Fruit fly (Drosophila melanogaster) whole organism, embryonic: Measurements from ENCODE around the gene CG10337.

ENCODE experiments used
- ATbp ChIP-seq: fragments of 200-800 bp; sonication (Bioruptor generic); optimal IDR thresholded peaks from 2 replicates; lab custom pipeline; 2017; ENCODE audit warnings: missing biosample characterization, mild to moderate bottlenecking, missing genetic modification characterization, missing genetic modification reagents
- B-H1 ChIP-seq: fragments of 200-800 bp; sonication (Bioruptor generic); IDR thresholded peaks from 3 replicates; pipeline ENCODE4 v1.3.6; 2022; ENCODE audit warnings: missing biosample characterization, missing genetic modification characterization
- CG13624 ChIP-seq: fragments of 200-800 bp; sonication (Bioruptor generic); optimal IDR thresholded peaks from 2 replicates; lab custom pipeline; 2016; ENCODE audit warnings: missing biosample characterization, missing genetic modification characterization
- CG15514 ChIP-seq: fragments of 200-800 bp; sonication (Bioruptor generic); optimal IDR thresholded peaks from 3 replicates; lab custom pipeline; 2017; ENCODE audit warnings: missing biosample characterization, missing genetic modification characterization, mild to moderate bottlenecking, moderate library complexity, missing genetic modification reagents
- CG15601 ChIP-seq: fragments of 200-800 bp; sonication (Bioruptor generic); optimal IDR thresholded peaks from 3 replicates; lab custom pipeline; 2019; ENCODE audit warnings: missing biosample characterization, mild to moderate bottlenecking, missing genetic modification characterization, moderate library complexity
- CG17829 ChIP-seq: fragments of 200-800 bp; optimal IDR thresholded peaks from 2 replicates; lab custom pipeline; 2019; ENCODE audit warnings: missing biosample characterization, mild to moderate bottlenecking, missing genetic modification characterization, moderate library complexity
- CG2129 ChIP-seq: fragments of 200-800 bp; sonication (Bioruptor generic); IDR thresholded peaks from 2 replicates; pipeline ENCODE4 v1.3.6; 2022; ENCODE audit warnings: missing biosample characterization, missing genetic modification characterization; ENCODE audit not compliant: partially characterized antibody
- CG2712 ChIP-seq: fragments of 200-800 bp; optimal IDR thresholded peaks from 3 replicates; lab custom pipeline; 2019; ENCODE audit warnings: missing biosample characterization, mild to moderate bottlenecking, missing genetic modification characterization, moderate library complexity
- CG3995 ChIP-seq: fragments of 200-800 bp; sonication (Bioruptor generic); optimal IDR thresholded peaks from 3 replicates; lab custom pipeline; 2016; ENCODE audit warnings: missing biosample characterization, missing genetic modification characterization
- CG4820 ChIP-seq: fragments of 200-800 bp; sonication (Bioruptor generic); optimal IDR thresholded peaks from 3 replicates; lab custom pipeline; 2016; ENCODE audit warnings: missing biosample characterization, missing genetic modification characterization
- CG7987 ChIP-seq: fragments of 200-800 bp; sonication (Bioruptor generic); optimal IDR thresholded peaks from 2 replicates; lab custom pipeline; 2018; ENCODE audit warnings: missing biosample characterization, mild to moderate bottlenecking, missing genetic modification characterization, moderate library complexity
- CG8359 ChIP-seq: fragments of 200-800 bp; sonication (Bioruptor generic); optimal IDR thresholded peaks from 2 replicates; lab custom pipeline; 2017; ENCODE audit warnings: missing biosample characterization, mild to moderate bottlenecking, missing genetic modification characterization, borderline replicate concordance
- CG8765 ChIP-seq: fragments of 200-800 bp; sonication (Bioruptor generic); IDR thresholded peaks from 2 replicates; pipeline ENCODE4 v1.3.6; 2022; ENCODE audit warnings: missing biosample characterization, missing genetic modification characterization
- CG9797 ChIP-seq: fragments of 200-800 bp; sonication (Bioruptor generic); optimal IDR thresholded peaks from 3 replicates; lab custom pipeline; 2018; ENCODE audit warnings: missing biosample characterization, mild to moderate bottlenecking, missing genetic modification characterization
- Dp ChIP-seq: fragments of 200-800 bp; sonication (Bioruptor generic); optimal IDR thresholded peaks from 2 replicates; lab custom pipeline; 2018; ENCODE audit warnings: missing biosample characterization, mild to moderate bottlenecking, missing genetic modification characterization, moderate library complexity
- HLH3B ChIP-seq: fragments of 200-800 bp; sonication (Bioruptor generic); IDR thresholded peaks from 2 replicates; pipeline ENCODE4 v1.3.6; 2022; ENCODE audit warnings: missing biosample characterization, missing genetic modification characterization
- HLH4C ChIP-seq: fragments of 200-800 bp; sonication (Bioruptor generic); IDR thresholded peaks from 3 replicates; pipeline ENCODE4 v1.3.6; 2022; ENCODE audit warnings: missing biosample characterization, missing genetic modification characterization; ENCODE audit not compliant: partially characterized antibody
- HmgZ ChIP-seq: fragments of 200-800 bp; sonication (Bioruptor generic); optimal IDR thresholded peaks from 2 replicates; lab custom pipeline; 2018; ENCODE audit warnings: missing biosample characterization, mild to moderate bottlenecking, missing genetic modification characterization
- Hmr ChIP-seq: fragments of 200-800 bp; sonication (Bioruptor generic); optimal IDR thresholded peaks from 3 replicates; lab custom pipeline; 2017; ENCODE audit warnings: mild to moderate bottlenecking, missing biosample characterization, missing genetic modification reagents, missing genetic modification characterization
- Jarid2 ChIP-seq: fragments of 200-800 bp; sonication (Bioruptor generic); optimal IDR thresholded peaks from 3 replicates; lab custom pipeline; 2017; ENCODE audit warnings: mild to moderate bottlenecking, missing biosample characterization, missing genetic modification reagents, missing genetic modification characterization
- MESR4 ChIP-seq: fragments of 200-800 bp; sonication (Bioruptor generic); optimal IDR thresholded peaks from 2 replicates; lab custom pipeline; 2018; ENCODE audit warnings: missing biosample characterization, mild to moderate bottlenecking, missing genetic modification characterization, moderate library complexity
- Mad ChIP-seq: fragments of 200-800 bp; sonication (Bioruptor generic); optimal IDR thresholded peaks from 2 replicates; lab custom pipeline; 2016; ENCODE audit warnings: missing biosample characterization, missing genetic modification characterization
- Oli ChIP-seq: fragments of 200-800 bp; sonication (Bioruptor generic); optimal IDR thresholded peaks from 2 replicates; lab custom pipeline; 2018; ENCODE audit warnings: missing biosample characterization, mild to moderate bottlenecking, missing genetic modification characterization, moderate library complexity
- Pdp1 ChIP-seq, 2 experiments: fragments of 200-800 bp; sonication (Bioruptor generic); optimal IDR thresholded peaks; 3 replicates each; lab custom pipeline; 2016; ENCODE audit warnings: missing biosample characterization in 2 of 2, missing genetic modification characterization in 2 of 2, mild to moderate bottlenecking in 1 of 2, moderate library complexity in 1 of 2
- Poxn ChIP-seq: fragments of 200-800 bp; sonication (Bioruptor generic); IDR thresholded peaks from 2 replicates; pipeline ENCODE4 v1.3.6; 2022; ENCODE audit warnings: missing biosample characterization, missing genetic modification characterization
- Ptx1 ChIP-seq: fragments of 200-800 bp; sonication (Bioruptor generic); IDR thresholded peaks from 2 replicates; pipeline ENCODE4 v1.3.6; 2022; ENCODE audit warnings: missing biosample characterization, missing genetic modification characterization
- Rfx ChIP-seq: fragments of 200-800 bp; sonication (Bioruptor generic); IDR thresholded peaks from 2 replicates; pipeline ENCODE4 v1.3.6; 2022; ENCODE audit warnings: missing biosample characterization, missing genetic modification characterization
- Scr ChIP-seq: fragments of 200-800 bp; sonication (Bioruptor generic); IDR thresholded peaks from 2 replicates; pipeline ENCODE4 v1.3.6; 2022; ENCODE audit warnings: missing biosample characterization, missing genetic modification characterization; ENCODE audit not compliant: partially characterized antibody
- Stat92E ChIP-seq, 3 experiments: fragments of >200 bp in 2 of 3; fragments of 200-800 bp in 1 of 3; sonication (Bioruptor generic) in 1 of 3; optimal IDR thresholded peaks; 2 replicates each; lab custom pipeline; 2017 to 2019; ENCODE audit warnings: missing biosample characterization in 3 of 3, missing genetic modification characterization in 3 of 3, mild to moderate bottlenecking in 1 of 3, moderate library complexity in 1 of 3
- YL-1 ChIP-seq: fragments of 200-800 bp; sonication (Bioruptor generic); optimal IDR thresholded peaks from 3 replicates; lab custom pipeline; 2017; ENCODE audit warnings: missing biosample characterization, mild to moderate bottlenecking, missing genetic modification characterization
- amos ChIP-seq: fragments of 200-800 bp; sonication (Bioruptor generic); IDR thresholded peaks from 2 replicates; pipeline ENCODE4 v1.3.6; 2022; ENCODE audit warnings: missing biosample characterization, missing genetic modification characterization; ENCODE audit not compliant: partially characterized antibody
- ato ChIP-seq: fragments of 200-800 bp; sonication (Bioruptor generic); IDR thresholded peaks from 2 replicates; pipeline ENCODE4 v1.3.6; 2022; ENCODE audit warnings: missing biosample characterization, missing genetic modification characterization; ENCODE audit not compliant: partially characterized antibody
- br ChIP-seq: fragments of >200 bp; optimal IDR thresholded peaks from 2 replicates; lab custom pipeline; 2017
- da ChIP-seq: fragments of 200-800 bp; sonication (Bioruptor generic); optimal IDR thresholded peaks from 2 replicates; lab custom pipeline; 2016; ENCODE audit warnings: missing biosample characterization, missing genetic modification characterization
- dm ChIP-seq: fragments of 200-800 bp; sonication (Bioruptor generic); optimal IDR thresholded peaks from 3 replicates; lab custom pipeline; 2016; ENCODE audit warnings: missing biosample characterization, missing genetic modification characterization
- dpn ChIP-seq, 2 experiments: fragments of 200-800 bp; sonication (Bioruptor generic); optimal IDR thresholded peaks; 3 replicates each; lab custom pipeline; 2016; ENCODE audit warnings: missing biosample characterization in 2 of 2, missing genetic modification characterization in 2 of 2
- gcm2 ChIP-seq: fragments of 200-800 bp; sonication (Bioruptor generic); optimal IDR thresholded peaks from 2 replicates; lab custom pipeline; 2016; ENCODE audit warnings: missing biosample characterization, missing genetic modification characterization
- grn ChIP-seq: fragments of 200-800 bp; sonication (Bioruptor generic); optimal IDR thresholded peaks from 3 replicates; lab custom pipeline; 2017; ENCODE audit warnings: missing biosample characterization, missing genetic modification characterization
- ham ChIP-seq: fragments of 200-800 bp; sonication (Bioruptor generic); IDR thresholded peaks from 2 replicates; pipeline ENCODE4 v1.3.6; 2022; ENCODE audit warnings: missing biosample characterization, missing genetic modification characterization
- hbn ChIP-seq: fragments of 200-800 bp; sonication (Bioruptor generic); IDR thresholded peaks from 2 replicates; pipeline ENCODE4 v1.3.6; 2022; ENCODE audit warnings: missing biosample characterization, missing genetic modification characterization; ENCODE audit not compliant: partially characterized antibody
- lbe ChIP-seq: fragments of 200-800 bp; sonication (Bioruptor generic); optimal IDR thresholded peaks from 2 replicates; lab custom pipeline; 2016; ENCODE audit warnings: missing biosample characterization, mild to moderate bottlenecking, missing genetic modification characterization
- lov ChIP-seq, 2 experiments: fragments of 200-800 bp in 1 of 2; fragments of >200 bp in 1 of 2; sonication (Bioruptor generic) in 1 of 2; IDR thresholded peaks in 1 of 2; optimal IDR thresholded peaks in 1 of 2; 2 replicates in 1 of 2; 3 replicates in 1 of 2; pipeline versions ENCODE4 v1.3.6 to Lab custom; 2017 to 2022; ENCODE audit warnings: missing biosample characterization in 1 of 2, missing genetic modification characterization in 1 of 2
- nerfin-2 ChIP-seq: fragments of 200-800 bp; sonication (Bioruptor generic); IDR thresholded peaks from 2 replicates; pipeline ENCODE4 v1.3.6; 2022; ENCODE audit warnings: missing biosample characterization, missing genetic modification characterization; ENCODE audit not compliant: partially characterized antibody
- peb ChIP-seq: fragments of 200-800 bp; sonication (Bioruptor generic); IDR thresholded peaks from 2 replicates; pipeline ENCODE4 v1.3.6; 2022; ENCODE audit warnings: missing biosample characterization, missing genetic modification characterization
- row ChIP-seq: fragments of 200-800 bp; sonication (Bioruptor generic); IDR thresholded peaks from 3 replicates; pipeline ENCODE4 v1.3.6; 2022; ENCODE audit warnings: missing biosample characterization, missing genetic modification characterization
- trem ChIP-seq: fragments of 200-800 bp; optimal IDR thresholded peaks from 3 replicates; lab custom pipeline; 2019; ENCODE audit warnings: missing biosample characterization, mild to moderate bottlenecking, missing genetic modification characterization, moderate library complexity
- wek ChIP-seq: fragments of 200-800 bp; sonication (Bioruptor generic); optimal IDR thresholded peaks from 3 replicates; lab custom pipeline; 2018; ENCODE audit warnings: missing biosample characterization, mild to moderate bottlenecking, missing genetic modification characterization, moderate library complexity
- yki ChIP-seq: fragments of >200 bp; optimal IDR thresholded peaks from 3 replicates; lab custom pipeline; 2018
- zen2 ChIP-seq: fragments of 200-800 bp; sonication (Bioruptor generic); IDR thresholded peaks from 3 replicates; pipeline ENCODE4 v1.3.6; 2022; ENCODE audit warnings: missing biosample characterization, missing genetic modification characterization; ENCODE audit not compliant: partially characterized antibody

CG10337 gene

dm6 chr2L:19542268-19542773 is 4.4 kb downstream of the CG10337 start:
- TF ChIP-seq CG9797 (GFP tag; lab: Kevin White, UChicago) (peak; percentile 7), CG3995 (GFP tag; lab: Kevin White, UChicago) (peak; percentile 99), Dp (GFP tag; lab: Kevin White, UChicago) (peak; percentile 66), Rfx (GFP tag; lab: Robert Waterston, UW) (0 out of 2 replicates have a peak, but pooled peaks have one; percentile 7), Jarid2 (GFP tag; lab: Kevin White, UChicago) (peak; percentile 1), Oli (no peak), HLH4C (GFP tag; lab: Robert Waterston, UW) (peak; percentile 95), zen2 (GFP tag; lab: Robert Waterston, UW) (peak; percentile 93), nerfin-2 (peak; percentile 95), CG15514 (GFP tag; lab: Kevin White, UChicago) (peak; percentile 59), Hmr (GFP tag; lab: Kevin White, UChicago) (peak; percentile 28), Pdp1 (GFP tag; optimal IDR thresholded peaks at IDR 0.05; lab: Kevin White, UChicago) (peak in 1 of 2 experiments; percentile 26), wek (GFP tag; lab: Kevin White, UChicago) (no peak), da (GFP tag; lab: Kevin White, UChicago) (no peak), CG2712 (tag; lab: Kevin White, UChicago) (peak; percentile 33), lbe (GFP tag; lab: Kevin White, UChicago) (no peak), B-H1 (GFP tag; lab: Robert Waterston, UW) (no peak), dpn (GFP tag; optimal IDR thresholded peaks at IDR 0.05; lab: Kevin White, UChicago) (no peak), lov (optimal IDR thresholded peaks at IDR 0.05; lab: Kevin White, UChicago) (no peak), lov (GFP tag; IDR thresholded peaks at IDR 0.05; lab: Robert Waterston, UW) (no peak), amos (GFP tag; lab: Robert Waterston, UW) (peak; percentile 79; the same call in 1 of the 2 replicates), CG13624 (peak; percentile 65), CG7987 (no peak), CG8359 (GFP tag; lab: Kevin White, UChicago) (no peak), YL-1 (peak; percentile 78), grn (peak; percentile 62), HmgZ (tag; lab: Kevin White, UChicago) (peak; percentile 71), Mad (GFP tag; lab: Kevin White, UChicago) (no peak), CG15601 (tag; lab: Kevin White, UChicago) (peak; percentile 82), yki (lab: Kevin White, UChicago) (no peak), Scr (peak; percentile 86), ham (GFP tag; lab: Robert Waterston, UW) (no peak), CG4820 (GFP tag; lab: Kevin White, UChicago) (no peak), gcm2 (no peak), CG2129 (GFP tag; lab: Robert Waterston, UW) (peak; percentile 62), CG17829 (tag; lab: Kevin White, UChicago) (peak; percentile 33), row (GFP tag; lab: Robert Waterston, UW) (no peak), br (no peak), CG8765 (GFP tag; lab: Robert Waterston, UW) (no peak), Ptx1 (no peak), peb (GFP tag; lab: Robert Waterston, UW) (no peak), hbn (GFP tag; lab: Robert Waterston, UW) (peak; percentile 84), dm (GFP tag; lab: Kevin White, UChicago) (peak; percentile 1), Stat92E (GFP tag; optimal IDR thresholded peaks at IDR 0.05; lab: Kevin White, UChicago) (peak in 1 of 3 experiments; percentile 35), ATbp (GFP tag; lab: Kevin White, UChicago) (no peak), ato (GFP tag; lab: Robert Waterston, UW) (peak; percentile 94), Poxn (GFP tag; lab: Robert Waterston, UW) (no peak), HLH3B (GFP tag; lab: Robert Waterston, UW) (no peak), MESR4 (GFP tag; lab: Kevin White, UChicago) (peak; percentile 82), trem (tag; lab: Kevin White, UChicago) (peak; percentile 49)
